Worm (Caenorhabditis elegans): ENCODE measurements around the gene lips-13.

Gene lips-13

ce11 chrII:1131367-1131766 is 13.5 kb upstream of the lips-13 start:
- no peak for TF ChIP-seq unc-62 (GFP tag; optimal IDR thresholded peaks at IDR 0.05)

- TF ChIP-seq unc-62 (GFP tag; optimal IDR thresholded peaks at IDR 0.05) = no peak
These were observed 12.4 kb upstream of the lips-13 start for ce11 chrII:1130241-1130640.

ce11 chrII:1127676-1128075 is 9.8 kb upstream of the lips-13 start, which contains the start of gene taf-6.1:
Gene taf-6.1 (plus strand): TSS chrII:1127976.
- TF ChIP-seq unc-62 (GFP tag; optimal IDR thresholded peaks at IDR 0.05) = no peak

ce11 chrII:1126472-1126871 is 8.6 kb upstream of the lips-13 start:
- no peak for TF ChIP-seq unc-62 (GFP tag; optimal IDR thresholded peaks at IDR 0.05)

ce11 chrII:1124757-1125156 is 6.9 kb upstream of the lips-13 start:
- TF ChIP-seq unc-62 (GFP tag; optimal IDR thresholded peaks at IDR 0.05) = no peak

ce11 chrII:1123208-1123607 is 5.4 kb upstream of the lips-13 start, which contains the start of the genes sut-1 and eri-3:
Gene sut-1 (minus strand): TSS chrII:1123265.
Gene eri-3 (plus strand): TSS chrII:1123534.
- TF ChIP-seq unc-62 (GFP tag; optimal IDR thresholded peaks at IDR 0.05) = no peak

- no peak for TF ChIP-seq unc-62 (GFP tag; optimal IDR thresholded peaks at IDR 0.05)
These were observed 1.3 kb downstream of the lips-13 start for ce11 chrII:1116521-1116920.

- TF ChIP-seq unc-62 (GFP tag; optimal IDR thresholded peaks at IDR 0.05) = no peak
These were observed 3.7 kb downstream of the lips-13 start, which contains the start of gene lips-12 for ce11 chrII:1114133-1114532. Gene lips-12 (minus strand): TSS chrII:1114233.

- TF ChIP-seq unc-62 (GFP tag; optimal IDR thresholded peaks at IDR 0.05) = no peak
These were observed 6.9 kb downstream of the lips-13 start, which contains the start of gene lips-11 for ce11 chrII:1110901-1111300. Gene lips-11 (minus strand): TSS chrII:1111001.

- TF ChIP-seq unc-62 (GFP tag; optimal IDR thresholded peaks at IDR 0.05) = no peak
These were observed 10.8 kb downstream of the lips-13 start, which contains the start of gene col-40 for ce11 chrII:1106914-1107597. Gene col-40 (minus strand): TSS chrII:1106964.

ce11 chrII:1105291-1105690 is 12.6 kb downstream of the lips-13 start:
- TF ChIP-seq unc-62 (GFP tag; optimal IDR thresholded peaks at IDR 0.05) = no peak

- no peak for TF ChIP-seq unc-62 (GFP tag; optimal IDR thresholded peaks at IDR 0.05)
These were observed 13.4 kb downstream of the lips-13 start, which contains the start of gene T13B5.9 for ce11 chrII:1104409-1104808. Gene T13B5.9 (minus strand): TSS chrII:1104509.

- TF ChIP-seq unc-62 (GFP tag; optimal IDR thresholded peaks at IDR 0.05) = no peak
These were observed 14.2 kb downstream of the lips-13 start for ce11 chrII:1103484-1104100.

ce11 chrII:1102209-1102608 is 15.6 kb downstream of the lips-13 start:
- TF ChIP-seq unc-62 (GFP tag; optimal IDR thresholded peaks at IDR 0.05) = no peak

ce11 chrII:1101413-1101812 is 16.4 kb downstream of the lips-13 start:
- TF ChIP-seq unc-62 (GFP tag; optimal IDR thresholded peaks at IDR 0.05) = no peak

- no peak for TF ChIP-seq unc-62 (GFP tag; optimal IDR thresholded peaks at IDR 0.05)
These were observed 17.1 kb downstream of the lips-13 start, which contains the start of gene pho-14 for ce11 chrII:1100719-1101118. Gene pho-14 (minus strand): TSS chrII:1100819.

ce11 chrII:1091706-1092105 is 26.1 kb downstream of the lips-13 start, which contains the start of gene snf-3:
Gene snf-3 (plus strand): TSS chrII:1092006.
- no peak for TF ChIP-seq unc-62 (GFP tag; optimal IDR thresholded peaks at IDR 0.05)
